Worm (Caenorhabditis elegans): ENCODE data around the gene C07A12.7.
A peak's percentile ranks its signal among the peaks of the same experiment; 100 is the strongest.

C07A12.7 gene

DNA sequence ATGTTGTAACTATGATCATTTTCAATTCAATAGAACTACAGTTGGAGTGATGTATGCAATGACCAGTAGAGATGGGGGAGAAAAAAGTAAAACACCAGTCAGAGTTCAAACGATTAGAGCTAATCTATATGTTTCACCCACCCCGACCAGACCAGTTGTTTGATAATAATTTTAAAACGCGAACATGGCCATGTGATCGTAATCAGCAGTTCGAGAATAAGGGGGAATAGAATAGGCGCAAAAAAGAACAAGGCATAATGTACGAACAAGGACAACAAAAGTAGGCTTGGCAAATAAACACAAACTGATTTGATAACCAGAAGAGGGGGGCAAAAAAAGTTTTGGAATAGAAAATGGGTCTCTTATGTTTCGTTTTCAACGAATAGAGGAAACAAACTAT, 23.9 kb downstream of the C07A12.7 start (continued):
- TF ChIP-seq fkh-10 (GFP tag; optimal IDR thresholded peaks at IDR 0.05), result no peak

DNA sequence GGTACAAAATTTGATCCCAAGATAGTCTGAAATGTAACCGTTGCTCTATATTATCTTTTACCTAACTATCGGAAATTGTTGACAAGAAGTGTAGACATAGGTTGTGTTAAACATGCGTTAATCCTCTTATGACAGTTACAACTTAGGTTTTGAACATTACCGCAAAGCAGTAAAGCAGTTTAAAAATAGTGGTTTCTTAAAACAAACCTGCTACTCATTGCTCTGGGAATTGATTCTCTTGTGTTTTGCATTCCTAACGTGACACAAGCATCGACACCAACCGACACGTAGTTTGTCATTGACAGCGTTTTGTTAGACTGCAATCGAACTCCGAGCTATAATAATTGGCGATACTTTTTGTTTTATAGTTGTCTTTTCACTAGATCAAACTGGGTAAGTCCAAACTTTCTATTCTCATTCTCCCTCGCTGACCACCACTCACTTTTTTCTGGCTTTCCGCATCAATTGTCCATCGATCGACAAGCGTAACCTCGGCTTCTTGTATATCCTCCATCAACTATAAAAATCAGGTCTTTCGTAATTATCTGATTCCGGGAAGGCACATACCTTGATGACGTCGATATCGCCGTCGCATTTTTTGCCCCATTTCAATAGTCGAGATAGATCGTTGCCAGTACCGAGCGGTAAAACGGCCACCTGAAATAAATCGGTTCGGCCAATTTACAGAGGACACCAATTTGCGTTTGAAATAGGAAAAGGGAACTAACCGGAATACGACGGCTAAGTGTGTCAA, 26.0 kb downstream of the C07A12.7 start:
- TF ChIP-seq unc-62 (GFP tag; optimal IDR thresholded peaks at IDR 0.05 in 1 of 2) (peak in 1 of 2 experiments; percentile 87), unc-62 (tag; optimal IDR thresholded peaks at IDR 0.05) (no peak), gei-8 (GFP tag; optimal IDR thresholded peaks at IDR 0.05) (no peak), rbr-2 (tag; optimal IDR thresholded peaks at IDR 0.05) (no peak), pqm-1 (tag; optimal IDR thresholded peaks at IDR 0.05) (no peak), mep-1 (tag; optimal IDR thresholded peaks at IDR 0.05) (no peak), mdt-29 (GFP tag; IDR thresholded peaks at IDR 0.05) (no peak), nhr-28 (tag; optimal IDR thresholded peaks at IDR 0.05) (peak; percentile 15), daf-12 (tag; optimal IDR thresholded peaks at IDR 0.05) (no peak), aly-2 (tag; optimal IDR thresholded peaks at IDR 0.05) (no peak), ZK546.5 (tag; optimal IDR thresholded peaks at IDR 0.05) (no peak), egl-27 (tag; optimal IDR thresholded peaks at IDR 0.05) (no peak), zfp-3 (GFP tag; conservative IDR thresholded peaks at IDR 0.05) (no peak), nhr-41 (GFP tag; IDR thresholded peaks at IDR 0.05) (no peak), fos-1 (tag; optimal IDR thresholded peaks at IDR 0.05) (no peak), F37D6.2 (tag; optimal IDR thresholded peaks at IDR 0.05) (no peak), lir-3 (tag; optimal IDR thresholded peaks at IDR 0.05) (no peak), lin-1 (GFP tag; IDR thresholded peaks at IDR 0.05) (no peak)

DNA sequence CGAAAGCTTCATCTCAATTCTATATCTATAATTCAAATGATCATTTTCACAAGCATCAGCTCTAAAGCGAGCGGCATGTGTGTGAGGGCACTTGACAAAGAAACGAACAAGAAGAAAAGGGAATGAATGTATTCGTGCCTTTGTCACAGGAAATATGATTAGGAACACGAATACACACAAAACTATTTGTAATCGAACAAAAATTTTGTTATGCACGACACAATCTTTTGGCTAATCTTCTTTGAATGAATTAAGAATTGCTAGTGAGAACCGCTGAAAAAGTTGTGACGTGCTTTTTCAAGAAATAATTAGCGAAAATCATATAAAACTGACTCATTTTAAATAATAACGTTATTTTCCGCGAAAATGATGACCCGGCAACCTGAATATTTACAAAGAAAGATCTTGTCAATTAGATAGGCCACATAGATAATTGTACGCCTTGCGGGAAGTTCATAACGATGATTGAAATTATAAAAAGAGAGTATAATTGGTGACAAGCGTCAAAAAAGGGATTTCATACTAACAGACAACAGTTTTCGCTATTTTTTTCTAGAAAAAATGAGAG, 28.4 kb downstream of the C07A12.7 start:
- TF ChIP-seq aha-1 (tag), result peak; percentile 96
- TF ChIP-seq nhr-6 (tag; optimal IDR thresholded peaks at IDR 0.05), result no peak

DNA sequence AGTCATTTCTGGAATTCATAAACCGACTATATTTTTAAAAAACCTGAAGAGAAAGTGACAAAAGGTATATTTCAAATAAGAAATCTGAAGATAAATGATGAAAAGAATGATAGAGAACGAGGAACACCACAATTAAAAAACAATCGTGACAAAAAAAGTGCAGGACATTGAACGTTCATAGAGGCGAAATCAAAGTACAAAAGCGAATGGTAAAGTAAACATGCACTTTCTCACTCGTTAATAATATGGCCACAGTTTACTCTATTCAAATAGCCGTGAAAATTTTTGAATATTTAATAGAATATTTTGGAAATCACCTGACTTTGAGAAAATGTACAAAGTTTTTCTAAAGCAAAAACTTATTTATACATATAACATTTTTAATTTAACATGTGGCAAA, 29.7 kb downstream of the C07A12.7 start, which contains the start of gene F46H6.5:
Gene F46H6.5 (minus strand): TSS at position 10 of the 400 bp plus-strand sequence.
- TF ChIP-seq dve-1 (tag; optimal IDR thresholded peaks at IDR 0.05; ENCODE audit: insufficient read depth) (peak; percentile 37), pha-4 (GFP tag; IDR thresholded peaks at IDR 0.05) (no peak), pha-4 (tag; optimal IDR thresholded peaks at IDR 0.05) (peak; percentile 55), daf-16 (GFP tag; optimal IDR thresholded peaks at IDR 0.05) (no peak), daf-16 (tag; optimal IDR thresholded peaks at IDR 0.05) (peak; percentile 50), F26F4.8 (GFP tag; conservative IDR thresholded peaks at IDR 0.05) (no peak)

DNA sequence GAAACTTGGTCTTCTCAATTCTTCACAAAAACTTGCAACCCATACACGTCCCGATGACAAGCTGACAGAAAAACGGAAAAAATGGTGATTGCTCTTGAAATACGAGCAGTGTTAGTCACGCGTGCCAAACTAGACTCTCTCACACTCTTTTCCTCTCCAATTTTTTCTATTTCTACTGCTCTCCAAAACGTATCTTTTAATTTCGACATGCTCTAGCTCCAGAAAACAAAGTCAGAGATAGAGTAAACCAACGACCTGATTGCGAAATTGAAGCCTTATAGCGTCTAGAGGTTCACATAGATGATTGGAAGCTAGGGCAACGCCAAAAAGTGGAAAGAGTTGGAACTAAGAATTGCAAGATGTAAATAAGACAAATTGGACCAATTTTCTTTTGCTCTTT, 31.5 kb downstream of the C07A12.7 start:
- TF ChIP-seq nhr-11 (tag; optimal IDR thresholded peaks at IDR 0.05) (peak; percentile 81), lsy-2 (tag; optimal IDR thresholded peaks at IDR 0.05) (peak in 1 of 2 experiments; percentile 33), hlh-30 (tag; optimal IDR thresholded peaks at IDR 0.05; ENCODE audit: insufficient read depth) (peak; percentile 55), skn-1 (tag; optimal IDR thresholded peaks at IDR 0.05) (no peak), mdl-1 (tag; optimal IDR thresholded peaks at IDR 0.05) (peak in 1 of 2 experiments; percentile 15)

DNA sequence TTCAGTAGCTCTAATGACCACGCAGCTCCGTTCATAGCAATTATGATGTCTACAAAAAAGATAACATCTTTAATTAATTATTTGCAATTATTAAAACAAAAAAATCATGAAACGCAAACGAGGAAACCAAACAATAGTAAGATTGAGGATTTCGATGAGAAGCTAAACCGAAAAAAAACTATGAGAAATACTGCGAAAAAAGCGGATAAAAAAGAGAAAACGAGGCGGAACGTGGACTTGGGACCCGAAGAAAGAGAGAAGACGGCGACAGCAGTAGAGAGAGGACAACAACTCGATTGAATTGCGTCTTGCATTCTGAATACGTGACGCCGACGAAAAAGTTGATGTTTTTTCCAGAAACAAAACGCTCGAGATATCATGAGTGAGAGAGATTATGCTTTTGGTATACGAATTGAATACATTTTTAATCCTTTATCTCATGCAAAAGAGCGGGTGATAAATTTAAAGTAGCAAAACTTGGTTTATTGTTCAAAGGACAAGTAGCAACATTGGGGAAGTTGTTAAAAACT, 33.1 kb downstream of the C07A12.7 start, which contains the start of gene ncr-1:
Gene ncr-1 (minus strand): TSS at position 51 of the 530 bp plus-strand sequence.
- TF ChIP-seq jun-1 (tag; optimal IDR thresholded peaks at IDR 0.05) (no peak), hmg-1.1 (GFP tag; IDR thresholded peaks at IDR 0.05) (no peak), nhr-28 (tag; optimal IDR thresholded peaks at IDR 0.05) (no peak), ceh-44 (GFP tag; IDR thresholded peaks at IDR 0.05) (no peak), ctbp-1 (GFP tag; IDR thresholded peaks at IDR 0.05) (no peak), mep-1 (tag; optimal IDR thresholded peaks at IDR 0.05) (no peak), arid-1 (GFP tag; conservative IDR thresholded peaks at IDR 0.05) (no peak), ceh-32 (tag; optimal IDR thresholded peaks at IDR 0.05; ENCODE audit: poor library complexity) (no peak), rbr-2 (tag; optimal IDR thresholded peaks at IDR 0.05) (peak; percentile 12), ceh-82 (tag; optimal IDR thresholded peaks at IDR 0.05) (no peak), pha-4 (GFP tag; IDR thresholded peaks at IDR 0.05) (no peak), pha-4 (tag; optimal IDR thresholded peaks at IDR 0.05) (no peak), set-16 (GFP tag; IDR thresholded peaks at IDR 0.05) (no peak), ces-1 (GFP tag; optimal IDR thresholded peaks at IDR 0.05) (no peak), F37D6.2 (tag; optimal IDR thresholded peaks at IDR 0.05) (no peak), aha-1 (tag) (peak; percentile 98), ztf-7 (tag; optimal IDR thresholded peaks at IDR 0.05) (no peak)
